Worm (Caenorhabditis elegans) whole organism, young adult: Measurements from ENCODE around the gene K07E8.7.

ENCODE experiments used
- F55B11.4 ChIP-seq: sonication (generic microtip); optimal IDR thresholded peaks from 2 replicates; lab custom pipeline; 2016; ENCODE audit warnings: missing compliant biosample characterization, missing genetic modification characterization, borderline replicate concordance; ENCODE audit not compliant: insufficient read depth
- Y53F4B.3 ChIP-seq: fragments of 200-800 bp; sonication (Bioruptor generic); IDR thresholded peaks from 2 replicates; pipeline ENCODE4 v1.3.6; 2022; ENCODE audit warnings: missing genetic modification reagents, missing genetic modification characterization, missing compliant biosample characterization
- dpl-1 ChIP-seq: fragments of 150-350 bp; optimal IDR thresholded peaks from 2 replicates; lab custom pipeline; 2014; ENCODE audit warnings: missing biosample characterization, missing genetic modification reagents, missing genetic modification characterization
- hlh-12 ChIP-seq: sonication (generic microtip); optimal IDR thresholded peaks from 2 replicates; lab custom pipeline; 2016; ENCODE audit warnings: missing genetic modification characterization, missing compliant biosample characterization
- mxl-1 ChIP-seq: sonication (generic microtip); optimal IDR thresholded peaks from 2 replicates; lab custom pipeline; 2016; ENCODE audit warnings: missing genetic modification characterization, missing compliant biosample characterization
- ztf-3 ChIP-seq: fragments of 200-800 bp; sonication (Bioruptor generic); optimal IDR thresholded peaks from 2 replicates; lab custom pipeline; 2018; ENCODE audit warnings: mild to moderate bottlenecking, missing genetic modification characterization, missing compliant biosample characterization

ce11 chrII:608757-609156 lies 41.4 kb downstream of the K07E8.7 start, which contains the start of gene W04H10.1:
- TF ChIP-seq F55B11.4 (tag; lab: Kevin White, UChicago) (no peak), mxl-1 (tag; lab: Kevin White, UChicago) (no peak), Y53F4B.3 (GFP tag; lab: Robert Waterston, UW) (no peak), dpl-1 (GFP tag; lab: Kevin White, UChicago) (no peak), ztf-3 (GFP tag; lab: Kevin White, UChicago) (no peak), hlh-12 (tag; lab: Kevin White, UChicago) (no peak)
